Worm (Caenorhabditis elegans): ENCODE measurements around the gene daf-3.

ce11 chrX:871020-871419 is 45.7 kb upstream of the daf-3 start, which contains the start of gene lgl-1:
- TF ChIP-seq nfya-2 (GFP tag; IDR thresholded peaks at IDR 0.05) (no peak), F23B12.7 (tag; optimal IDR thresholded peaks at IDR 0.05; ENCODE audit: insufficient read depth) (no peak)
